Fruit fly (Drosophila melanogaster): Measurements from ENCODE around the gene chas.

The chas gene

dm6 chrX:17651216-17651997, 47.1 kb downstream of the chas start:
- no peak for TF ChIP-seq CG17801 (GFP tag; optimal IDR thresholded peaks at IDR 0.05; ENCODE audit: partially characterized antibody)

- no peak for TF ChIP-seq CG17801 (GFP tag; optimal IDR thresholded peaks at IDR 0.05; ENCODE audit: partially characterized antibody)
Observed at dm6 chrX:17640837-17641236, 57.7 kb downstream of the chas start.

- TF ChIP-seq CG17801 (GFP tag; optimal IDR thresholded peaks at IDR 0.05; ENCODE audit: partially characterized antibody) = peak; percentile 66
Observed at dm6 chrX:17636001-17636400, 62.5 kb downstream of the chas start, which contains the start of the genes CG8289 and CG5800. Gene CG8289 (minus strand): TSS chrX:17636044. Gene CG5800 (plus strand): TSS chrX:17636281.

DNA sequence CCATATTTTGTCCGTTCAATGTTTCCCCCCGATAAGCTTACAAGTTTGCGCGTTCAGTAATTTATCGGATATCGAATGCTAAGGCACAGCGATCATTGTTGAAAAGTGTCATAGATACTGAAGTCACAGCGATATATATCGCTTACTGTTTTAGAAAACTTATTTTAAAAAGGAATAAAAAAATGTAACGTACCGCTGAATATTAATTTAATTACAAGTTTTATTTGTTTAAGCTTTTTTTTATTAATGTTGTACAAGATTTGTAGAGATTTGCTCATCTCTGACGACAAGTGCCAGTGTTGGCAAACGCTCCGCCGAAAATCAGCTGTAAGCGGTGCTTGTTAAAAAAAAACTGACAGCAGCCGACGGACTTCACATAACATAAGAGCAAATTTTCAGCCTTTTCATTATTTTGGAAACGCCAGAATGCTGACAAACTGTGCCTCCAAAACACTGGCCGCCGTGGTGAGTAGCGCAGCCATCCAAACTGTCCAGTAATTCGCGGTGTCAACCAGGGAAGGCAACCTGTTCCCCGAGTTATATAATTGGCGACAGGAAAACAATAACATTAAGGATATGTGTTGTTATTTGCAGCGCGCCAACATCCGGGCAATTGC, 66.4 kb downstream of the chas start, which contains the start of the genes corolla and ND-24:
Gene corolla, minus strand, starts transcription at position 52 of the 617 bp plus-strand sequence.
Gene ND-24, plus strand, starts transcription at position 94 of the 617 bp plus-strand sequence.
- TF ChIP-seq CG17801 (GFP tag; optimal IDR thresholded peaks at IDR 0.05; ENCODE audit: partially characterized antibody) = peak; percentile 87

DNA sequence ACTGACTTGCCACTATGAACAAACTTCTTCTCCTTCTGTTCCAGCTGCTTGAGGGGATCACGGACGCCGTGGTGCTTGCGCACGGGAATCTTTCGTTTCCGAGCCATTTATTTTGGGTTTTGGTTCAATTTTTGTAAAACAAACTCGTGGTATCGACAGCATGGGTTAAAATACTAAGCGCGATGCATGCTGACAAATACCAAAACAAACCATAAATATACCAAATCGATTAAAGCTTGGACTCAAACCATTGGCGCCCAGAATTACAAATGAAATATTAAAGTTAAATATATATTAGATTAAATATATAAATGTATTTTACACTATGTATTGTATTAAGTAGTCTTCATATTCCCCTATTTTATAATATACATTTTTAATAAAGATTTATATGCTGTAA, 69.2 kb downstream of the chas start, which contains the start of gene CG8326:
Gene CG8326, minus strand, starts transcription at position 176 of the 400 bp plus-strand sequence.
- TF ChIP-seq CG17801 (GFP tag; optimal IDR thresholded peaks at IDR 0.05; ENCODE audit: partially characterized antibody) = no peak

dm6 chrX:17627090-17627992, 71.2 kb downstream of the chas start, which contains the start of gene stas:
Gene stas (minus strand): TSS chrX:17627895.
- peak; percentile 56 for TF ChIP-seq CG17801 (GFP tag; optimal IDR thresholded peaks at IDR 0.05; ENCODE audit: partially characterized antibody)

- TF ChIP-seq CG17801 (GFP tag; optimal IDR thresholded peaks at IDR 0.05; ENCODE audit: partially characterized antibody) = peak; percentile 91
Observed at dm6 chrX:17625833-17626232, 72.7 kb downstream of the chas start.

- peak; percentile 99 for TF ChIP-seq CG17801 (GFP tag; optimal IDR thresholded peaks at IDR 0.05; ENCODE audit: partially characterized antibody)
Observed at dm6 chrX:17624983-17625401, 73.5 kb downstream of the chas start.

- no peak for TF ChIP-seq CG17801 (GFP tag; optimal IDR thresholded peaks at IDR 0.05; ENCODE audit: partially characterized antibody)
Observed at dm6 chrX:17624223-17624982, 74.1 kb downstream of the chas start.
